Worm (Caenorhabditis elegans) whole organism, mixed stage, embryonic: Measurements from ENCODE around the gene rps-13.

Experiments used
- M03D4.4 ChIP-seq: sonication (generic microtip); optimal IDR thresholded peaks from 2 replicates; lab custom pipeline; 2017; ENCODE audit warnings: mild to moderate bottlenecking, missing genetic modification characterization, missing compliant biosample characterization
- bed-3 ChIP-seq: fragments of 200-800 bp; sonication (Bioruptor generic); optimal IDR thresholded peaks from 3 replicates; lab custom pipeline; 2018; ENCODE audit warnings: mild to moderate bottlenecking, missing genetic modification characterization, moderate library complexity, missing compliant biosample characterization
- blmp-1 ChIP-seq: fragments of 150-350 bp; optimal IDR thresholded peaks from 2 replicates; lab custom pipeline; 2014; ENCODE audit warnings: missing biosample characterization, missing genetic modification characterization
- ceh-43 ChIP-seq: fragments of 200-800 bp; sonication (Bioruptor generic); optimal IDR thresholded peaks from 2 replicates; lab custom pipeline; 2018; ENCODE audit warnings: mild to moderate bottlenecking, missing genetic modification characterization, moderate library complexity, missing compliant biosample characterization
- ces-1 ChIP-seq: fragments of 150-350 bp; optimal IDR thresholded peaks from 2 replicates; lab custom pipeline; 2014; ENCODE audit warnings: missing biosample characterization, missing genetic modification reagents, missing genetic modification characterization
- cnd-1 ChIP-seq: fragments of 200-800 bp; sonication (Bioruptor generic); optimal IDR thresholded peaks from 2 replicates; lab custom pipeline; 2018; ENCODE audit warnings: mild to moderate bottlenecking, missing genetic modification characterization, missing compliant biosample characterization
- drap-1 ChIP-seq: fragments of 200-800 bp; sonication (Bioruptor generic); optimal IDR thresholded peaks from 3 replicates; lab custom pipeline; 2018; ENCODE audit warnings: mild to moderate bottlenecking, missing genetic modification characterization, missing compliant biosample characterization
- elt-1 ChIP-seq: sonication (generic microtip); optimal IDR thresholded peaks from 2 replicates; lab custom pipeline; 2017; ENCODE audit warnings: missing genetic modification characterization, mild to moderate bottlenecking, missing compliant biosample characterization, antibody characterized with exemption, moderate library complexity, borderline replicate concordance; ENCODE audit not compliant: insufficient read depth
- elt-3 ChIP-seq: fragments of 150-350 bp; optimal IDR thresholded peaks from 2 replicates; lab custom pipeline; 2014; ENCODE audit warnings: missing biosample characterization, missing genetic modification characterization
- flh-1 ChIP-seq: fragments of 200-800 bp; sonication (Bioruptor generic); optimal IDR thresholded peaks from 2 replicates; lab custom pipeline; 2018; ENCODE audit warnings: mild to moderate bottlenecking, missing genetic modification characterization, moderate library complexity, missing compliant biosample characterization
- lin-13 ChIP-seq: fragments of 150-350 bp; optimal IDR thresholded peaks from 2 replicates; lab custom pipeline; 2014; ENCODE audit warnings: missing biosample characterization, missing genetic modification characterization
- lin-32 ChIP-seq: fragments of 200-800 bp; sonication (Bioruptor generic); optimal IDR thresholded peaks from 2 replicates; lab custom pipeline; 2018; ENCODE audit warnings: mild to moderate bottlenecking, missing genetic modification characterization, missing compliant biosample characterization
- lsy-2 ChIP-seq: fragments of 150-350 bp; optimal IDR thresholded peaks from 2 replicates; lab custom pipeline; 2014; ENCODE audit warnings: missing biosample characterization, missing genetic modification characterization
- mab-5 ChIP-seq: fragments of 150-350 bp; optimal IDR thresholded peaks from 2 replicates; lab custom pipeline; 2014; ENCODE audit warnings: missing biosample characterization, missing genetic modification characterization
- mls-2 ChIP-seq: sonication (generic microtip); optimal IDR thresholded peaks from 2 replicates; lab custom pipeline; 2016; ENCODE audit warnings: mild to moderate bottlenecking, missing genetic modification characterization, moderate library complexity, missing compliant biosample characterization
- nhr-12 ChIP-seq: fragments of 150-350 bp; optimal IDR thresholded peaks from 2 replicates; lab custom pipeline; 2014; ENCODE audit warnings: missing biosample characterization, missing genetic modification characterization
- nhr-237 ChIP-seq: fragments of 150-350 bp; optimal IDR thresholded peaks from 2 replicates; lab custom pipeline; 2014; ENCODE audit warnings: missing biosample characterization, missing genetic modification characterization
- nhr-28 ChIP-seq: fragments of 150-350 bp; optimal IDR thresholded peaks from 2 replicates; lab custom pipeline; 2014; ENCODE audit warnings: missing biosample characterization, missing genetic modification characterization
- nhr-76 ChIP-seq: sonication (generic microtip); optimal IDR thresholded peaks from 2 replicates; lab custom pipeline; 2017; ENCODE audit warnings: missing biosample characterization, missing genetic modification characterization
- pha-4 ChIP-seq: fragments of 150-350 bp; optimal IDR thresholded peaks from 2 replicates; lab custom pipeline; 2018; ENCODE audit warnings: missing biosample characterization, missing genetic modification reagents, missing genetic modification characterization
- sem-2 ChIP-seq: fragments of 200-800 bp; sonication (Bioruptor generic); optimal IDR thresholded peaks from 2 replicates; lab custom pipeline; 2018; ENCODE audit warnings: mild to moderate bottlenecking, missing genetic modification characterization, missing compliant biosample characterization
- snpc-4 ChIP-seq: fragments of 150-350 bp; optimal IDR thresholded peaks from 2 replicates; lab custom pipeline; 2014; ENCODE audit warnings: missing biosample characterization, missing genetic modification characterization
- sptf-1 ChIP-seq: sonication (generic microtip); optimal IDR thresholded peaks from 2 replicates; lab custom pipeline; 2017; ENCODE audit warnings: mild to moderate bottlenecking, missing genetic modification characterization, moderate library complexity, missing compliant biosample characterization
- tbx-8 ChIP-seq: fragments of 200-800 bp; sonication (Bioruptor generic); optimal IDR thresholded peaks from 2 replicates; lab custom pipeline; 2018; ENCODE audit warnings: mild to moderate bottlenecking, missing genetic modification characterization, moderate library complexity, missing compliant biosample characterization
- unc-120 ChIP-seq: sonication (generic microtip); optimal IDR thresholded peaks from 2 replicates; lab custom pipeline; 2017; ENCODE audit warnings: missing genetic modification characterization, missing compliant biosample characterization; ENCODE audit not compliant: poor library complexity, severe bottlenecking
- unc-62 ChIP-seq: fragments of 150-350 bp; optimal IDR thresholded peaks from 2 replicates; lab custom pipeline; 2014; ENCODE audit warnings: missing biosample characterization, missing genetic modification reagents, missing genetic modification characterization
- zip-8 ChIP-seq: fragments of 150-350 bp; optimal IDR thresholded peaks from 2 replicates; lab custom pipeline; 2014; ENCODE audit warnings: missing biosample characterization, missing genetic modification characterization
- ztf-11 ChIP-seq: fragments of 150-350 bp; optimal IDR thresholded peaks from 2 replicates; lab custom pipeline; 2014; ENCODE audit warnings: missing biosample characterization, missing genetic modification characterization

The rps-13 gene

ce11 chrIII:6389533-6389932 lies 14.7 kb upstream of the rps-13 start, which contains the start of gene C16A3.2:
C16A3.2 (plus strand) TSS chrIII:6389833.
- TF ChIP-seq ces-1 (GFP tag; lab: Kevin White, UChicago) = no peak
- TF ChIP-seq sem-2 = no peak
- no peak for TF ChIP-seq flh-1 (GFP tag; lab: Kevin White, UChicago)
- TF ChIP-seq zip-8 (tag; lab: Kevin White, UChicago) = no peak
- no peak for TF ChIP-seq elt-1 (tag; lab: Kevin White, UChicago)
- TF ChIP-seq mab-5 (tag; lab: Kevin White, UChicago) = no peak
- TF ChIP-seq mls-2 (tag; lab: Kevin White, UChicago) = no peak
- TF ChIP-seq unc-62 (GFP tag; lab: Kevin White, UChicago) = no peak
- no peak for TF ChIP-seq nhr-28 (tag; lab: Kevin White, UChicago)
- no peak for TF ChIP-seq ceh-43 (GFP tag; lab: Kevin White, UChicago)
- no peak for TF ChIP-seq M03D4.4
- TF ChIP-seq pha-4 = no peak
- TF ChIP-seq ztf-11 (tag; lab: Kevin White, UChicago) = no peak
- no peak for TF ChIP-seq lsy-2
- TF ChIP-seq sptf-1 (tag; lab: Kevin White, UChicago) = no peak
- TF ChIP-seq tbx-8 (GFP tag; lab: Kevin White, UChicago) = no peak
- no peak for TF ChIP-seq lin-13
- no peak for TF ChIP-seq elt-3

ce11 chrIII:6382987-6383602 lies 8.3 kb upstream of the rps-13 start, which contains the start of gene let-716:
let-716 (plus strand) TSS chrIII:6383552.
- TF ChIP-seq drap-1 (GFP tag; lab: Kevin White, UChicago) = no peak
- no peak for TF ChIP-seq sptf-1 (tag; lab: Kevin White, UChicago)
- TF ChIP-seq nhr-28 (tag; lab: Kevin White, UChicago) = no peak
- TF ChIP-seq nhr-76 = no peak
- TF ChIP-seq lsy-2 = peak; percentile 95
- TF ChIP-seq flh-1 (GFP tag; lab: Kevin White, UChicago) = no peak
- TF ChIP-seq cnd-1 = no peak

ce11 chrIII:6381584-6382391 lies 7.0 kb upstream of the rps-13 start, which contains the start of gene znf-622:
znf-622 (plus strand) TSS chrIII:6381634.
- TF ChIP-seq sem-2 (no peak), lin-32 (GFP tag; lab: Kevin White, UChicago) (no peak), blmp-1 (tag; lab: Kevin White, UChicago) (no peak), elt-3 (no peak), unc-62 (GFP tag; lab: Kevin White, UChicago) (no peak), M03D4.4 (no peak), bed-3 (GFP tag; lab: Kevin White, UChicago) (no peak), nhr-237 (tag; lab: Kevin White, UChicago) (no peak)

- TF ChIP-seq bed-3 (GFP tag; lab: Kevin White, UChicago) (no peak), nhr-76 (no peak), elt-3 (no peak), snpc-4 (tag; lab: Kevin White, UChicago) (no peak)
- TF ChIP-seq, all 35 proteins: peak for 0
Measured at ce11 chrIII:6380472-6380871, 5.7 kb upstream of the rps-13 start, which contains the start of gene C16A3.5. C16A3.5 (plus strand) TSS chrIII:6380772.

- peak; percentile 28 for TF ChIP-seq sptf-1 (tag; lab: Kevin White, UChicago)
- TF ChIP-seq tbx-8 (GFP tag; lab: Kevin White, UChicago) = no peak
- no peak for TF ChIP-seq cnd-1
- no peak for TF ChIP-seq lin-13
- TF ChIP-seq nhr-12 = no peak
- TF ChIP-seq unc-120 (tag; lab: Kevin White, UChicago) = peak; percentile 40
- peak; percentile 37 for TF ChIP-seq lsy-2
Measured at ce11 chrIII:6379129-6379528, 4.3 kb upstream of the rps-13 start, which contains the start of gene C16A3.6. C16A3.6 (plus strand) TSS chrIII:6379212.
